Worm (Caenorhabditis elegans) whole organism, midembryonic: Measurements from ENCODE around the gene C23H3.9.

Source experiments
- T22C8.4 ChIP-seq: fragments of 200-800 bp; sonication (Bioruptor generic); IDR thresholded peaks from 2 replicates; pipeline ENCODE4 v1.3.6; 2022; ENCODE audit warnings: missing genetic modification characterization, missing compliant biosample characterization
- cog-1 ChIP-seq: sonication (generic microtip); optimal IDR thresholded peaks from 2 replicates; lab custom pipeline; 2016; ENCODE audit warnings: missing genetic modification characterization, missing compliant biosample characterization
- flt-1 ChIP-seq: fragments of 200-800 bp; sonication (Bioruptor generic); IDR thresholded peaks from 2 replicates; pipeline ENCODE4 v1.3.6; 2022; ENCODE audit warnings: missing genetic modification characterization, missing compliant biosample characterization
- klf-2 ChIP-seq: fragments of 200-800 bp; sonication (Bioruptor generic); conservative IDR thresholded peaks from 2 replicates; pipeline ENCODE4 v1.3.6; 2022; ENCODE audit warnings: missing genetic modification reagents, missing genetic modification characterization, missing compliant biosample characterization
- med-1 ChIP-seq: sonication (generic microtip); optimal IDR thresholded peaks from 2 replicates; lab custom pipeline; 2017; ENCODE audit warnings: missing genetic modification characterization, mild to moderate bottlenecking, missing compliant biosample characterization, antibody characterized with exemption, missing genetic modification reagents; ENCODE audit not compliant: insufficient read depth
- ref-1 ChIP-seq: fragments of 200-800 bp; sonication (Bioruptor generic); conservative IDR thresholded peaks from 2 replicates; pipeline ENCODE4 v1.3.6; 2022; ENCODE audit warnings: missing genetic modification reagents, missing genetic modification characterization, missing compliant biosample characterization
- ztf-23 ChIP-seq: fragments of 200-800 bp; sonication (Bioruptor generic); IDR thresholded peaks from 2 replicates; pipeline ENCODE4 v1.3.6; 2022; ENCODE audit warnings: missing genetic modification reagents, missing genetic modification characterization, missing compliant biosample characterization
- ztf-29 ChIP-seq: fragments of 200-800 bp; sonication (Bioruptor generic); IDR thresholded peaks from 2 replicates; pipeline ENCODE4 v1.3.6; 2022; ENCODE audit warnings: missing genetic modification reagents, missing genetic modification characterization, missing compliant biosample characterization

ce11 chrII:73892-74291 lies 5.2 kb downstream of the C23H3.9 start:
- TF ChIP-seq ztf-23 (GFP tag; lab: Robert Waterston, UW) (no peak), T22C8.4 (GFP tag; lab: Robert Waterston, UW) (no peak), flt-1 (GFP tag; lab: Robert Waterston, UW) (no peak), cog-1 (tag; lab: Kevin White, UChicago) (no peak), ztf-29 (GFP tag; lab: Robert Waterston, UW) (no peak), med-1 (GFP tag; lab: Kevin White, UChicago) (no peak), klf-2 (GFP tag; lab: Robert Waterston, UW) (no peak), ref-1 (GFP tag; lab: Robert Waterston, UW) (no peak)
